In genomic region chrIII:9665490-9666179, ce11 we compare ENCODE assay signal across 1 worm cellular context.
TF ChIP-seq lines count a peak whose summit lies in the region.

No protein-coding gene starts in this region.

TF ChIP-seq in whole organism, L1 larva, 84 proteins besides CTCF, POLR2A, EP300 and RAD21 (continued from another document):
- TF ChIP-seq nhr-19 (GFP tag; conservative IDR thresholded peaks at IDR 0.05; lab: Robert Waterston, UW) = 0 out of 2 replicates have a peak, but pooled peaks have one; percentile 7
- peak; percentile 69 for TF ChIP-seq nhr-71 (tag; optimal IDR thresholded peaks at IDR 0.05; lab: Kevin White, UChicago)
- TF ChIP-seq nhr-84 (tag; optimal IDR thresholded peaks at IDR 0.05; lab: Kevin White, UChicago) = no peak
- TF ChIP-seq Y116A8C.19 (tag; optimal IDR thresholded peaks at IDR 0.05; lab: Kevin White, UChicago; ENCODE audit: borderline replicate concordance) = no peak
- no peak for TF ChIP-seq C34B4.2 (tag; optimal IDR thresholded peaks at IDR 0.05; lab: Kevin White, UChicago)
- no peak for TF ChIP-seq irx-1 (tag; optimal IDR thresholded peaks at IDR 0.05; lab: Kevin White, UChicago)
- peak; percentile 18 to 56 for TF ChIP-seq lin-35 (GFP tag; optimal IDR thresholded peaks at IDR 0.05; lab: Kevin White, UChicago)
- TF ChIP-seq nhr-12 (tag; optimal IDR thresholded peaks at IDR 0.05; lab: Kevin White, UChicago) = no peak
- TF ChIP-seq C04F5.9 (tag; optimal IDR thresholded peaks at IDR 0.05; lab: Kevin White, UChicago) = no peak
- peak; percentile 38 for TF ChIP-seq nhr-11 (tag; optimal IDR thresholded peaks at IDR 0.05; lab: Kevin White, UChicago)
- peak; percentile 57 for TF ChIP-seq mep-1 (tag; optimal IDR thresholded peaks at IDR 0.05; lab: Kevin White, UChicago)
- peak; percentile 20 for TF ChIP-seq rnt-1 (tag; optimal IDR thresholded peaks at IDR 0.05; lab: Kevin White, UChicago)
- no peak for TF ChIP-seq alr-1 (tag; optimal IDR thresholded peaks at IDR 0.05; lab: Kevin White, UChicago; ENCODE audit: borderline replicate concordance)
- TF ChIP-seq dsc-1 (tag; optimal IDR thresholded peaks at IDR 0.05; lab: Kevin White, UChicago) = peak; percentile 6
- TF ChIP-seq nhr-237 (tag; optimal IDR thresholded peaks at IDR 0.05; lab: Kevin White, UChicago) = no peak
- no peak for TF ChIP-seq ceh-90 (tag; optimal IDR thresholded peaks at IDR 0.05; lab: Kevin White, UChicago)
- TF ChIP-seq zag-1 (tag; optimal IDR thresholded peaks at IDR 0.05; lab: Kevin White, UChicago) = no peak
- TF ChIP-seq dpl-1 (GFP tag; optimal IDR thresholded peaks at IDR 0.05; lab: Kevin White, UChicago) = peak; percentile 1 to 18 (median 7)
- peak; percentile 42 for TF ChIP-seq fos-1 (tag; optimal IDR thresholded peaks at IDR 0.05; lab: Kevin White, UChicago)
- peak; percentile 26 for TF ChIP-seq tbx-2 (tag; optimal IDR thresholded peaks at IDR 0.05; lab: Kevin White, UChicago)
- TF ChIP-seq xbp-1 (tag; optimal IDR thresholded peaks at IDR 0.05; lab: Kevin White, UChicago) = no peak
- peak; percentile 67 for TF ChIP-seq snu-23 (GFP tag; optimal IDR thresholded peaks at IDR 0.05; lab: Kevin White, UChicago)
- no peak for TF ChIP-seq hpl-2 (GFP tag; optimal IDR thresholded peaks at IDR 0.05; lab: Kevin White, UChicago)
- no peak for TF ChIP-seq lin-39 (tag; optimal IDR thresholded peaks at IDR 0.05; lab: Kevin White, UChicago)
- peak; percentile 75 for TF ChIP-seq blmp-1 (tag; optimal IDR thresholded peaks at IDR 0.05; lab: Kevin White, UChicago)
- peak; percentile 11 to 76 for TF ChIP-seq lsy-2 (tag; optimal IDR thresholded peaks at IDR 0.05; lab: Kevin White, UChicago)
- TF ChIP-seq mab-9 (GFP tag; IDR thresholded peaks at IDR 0.05; lab: Robert Waterston, UW) = no peak
- peak; percentile 26 for TF ChIP-seq swsn-7 (tag; optimal IDR thresholded peaks at IDR 0.05; lab: Kevin White, UChicago)
- no peak for TF ChIP-seq nhr-90 (tag; optimal IDR thresholded peaks at IDR 0.05; lab: Kevin White, UChicago; ENCODE audit: poor library complexity)
- TF ChIP-seq isw-1 (GFP tag; IDR thresholded peaks at IDR 0.05; lab: Robert Waterston, UW) = no peak
- no peak for TF ChIP-seq pag-3 (tag; optimal IDR thresholded peaks at IDR 0.05; lab: Kevin White, UChicago; ENCODE audit: borderline replicate concordance, insufficient read depth)
- no peak for TF ChIP-seq unc-62 (GFP tag; optimal IDR thresholded peaks at IDR 0.05; lab: Kevin White, UChicago)
- no peak for TF ChIP-seq F16B12.6 (tag; optimal IDR thresholded peaks at IDR 0.05; lab: Kevin White, UChicago)
- TF ChIP-seq C16A3.4 (tag; optimal IDR thresholded peaks at IDR 0.05; lab: Kevin White, UChicago) = peak; percentile 7
- no peak for TF ChIP-seq sox-4 (tag; optimal IDR thresholded peaks at IDR 0.05; lab: Kevin White, UChicago)
- no peak for TF ChIP-seq snpc-4 (tag; optimal IDR thresholded peaks at IDR 0.05; lab: Kevin White, UChicago)
- no peak for TF ChIP-seq unc-98 (GFP tag; IDR thresholded peaks at IDR 0.05; lab: Robert Waterston, UW)
- TF ChIP-seq elt-3 (tag; optimal IDR thresholded peaks at IDR 0.05; lab: Kevin White, UChicago) = peak in 3 of 6 experiments; percentile 0 to 19 (median 15)
- no peak for TF ChIP-seq fkh-4 (tag; optimal IDR thresholded peaks at IDR 0.05; lab: Kevin White, UChicago; ENCODE audit: borderline replicate concordance)
- TF ChIP-seq elt-2 (tag; optimal IDR thresholded peaks at IDR 0.05; lab: Kevin White, UChicago) = peak; percentile 53
- TF ChIP-seq skn-1 (tag; optimal IDR thresholded peaks at IDR 0.05; lab: Kevin White, UChicago) = peak; percentile 26
- TF ChIP-seq ces-1 (GFP tag; optimal IDR thresholded peaks at IDR 0.05; lab: Kevin White, UChicago) = no peak
- TF ChIP-seq ets-5 (GFP tag; IDR thresholded peaks at IDR 0.05; lab: Robert Waterston, UW) = no peak
- TF ChIP-seq lin-15B (tag; optimal IDR thresholded peaks at IDR 0.05; lab: Kevin White, UChicago) = no peak
